Worm (Caenorhabditis elegans): ENCODE data around the gene R10H10.4.

ce11 chrIV:10368326-10368725, 26.4 kb downstream of the R10H10.4 start, which contains the start of gene iars-1:
- no peak for TF ChIP-seq ceh-16 (tag; optimal IDR thresholded peaks at IDR 0.05)
- TF ChIP-seq unc-62 (GFP tag; optimal IDR thresholded peaks at IDR 0.05): no peak
- no peak for TF ChIP-seq nhr-6 (tag; optimal IDR thresholded peaks at IDR 0.05)
- no peak for TF ChIP-seq nhr-77 (tag; optimal IDR thresholded peaks at IDR 0.05)
- TF ChIP-seq snpc-4 (tag; optimal IDR thresholded peaks at IDR 0.05): no peak
- TF ChIP-seq unc-39 (tag; optimal IDR thresholded peaks at IDR 0.05): no peak
- TF ChIP-seq unc-55 (GFP tag; optimal IDR thresholded peaks at IDR 0.05): no peak
- no peak for TF ChIP-seq gmeb-1 (tag; optimal IDR thresholded peaks at IDR 0.05)
- TF ChIP-seq elt-3 (tag; optimal IDR thresholded peaks at IDR 0.05): no peak
- no peak for TF ChIP-seq nhr-12 (tag; optimal IDR thresholded peaks at IDR 0.05)
- TF ChIP-seq nhr-237 (tag; optimal IDR thresholded peaks at IDR 0.05): no peak
- TF ChIP-seq nhr-11 (tag; optimal IDR thresholded peaks at IDR 0.05): no peak
- no peak for TF ChIP-seq ama-1 (optimal IDR thresholded peaks at IDR 0.05)
- no peak for TF ChIP-seq ztf-11 (tag; optimal IDR thresholded peaks at IDR 0.05)

Data from whole organism, L2 larva.